Worm (Caenorhabditis elegans) whole organism, late embryonic: Measurements from ENCODE around the gene C29F9.6.

ENCODE experiments used
- ceh-19 ChIP-seq: fragments of 200-800 bp; sonication (Bioruptor generic); optimal IDR thresholded peaks from 2 replicates; lab custom pipeline; 2018; ENCODE audit warnings: mild to moderate bottlenecking, missing genetic modification characterization, missing compliant biosample characterization
- ceh-2 ChIP-seq: sonication (generic microtip); optimal IDR thresholded peaks from 2 replicates; lab custom pipeline; 2016; ENCODE audit warnings: missing genotype, missing genetic modification characterization, missing compliant biosample characterization
- ceh-22 ChIP-seq: sonication (generic microtip); optimal IDR thresholded peaks from 2 replicates; lab custom pipeline; 2017; ENCODE audit warnings: missing biosample characterization, missing genetic modification characterization
- ceh-30 ChIP-seq: fragments of 150-350 bp; optimal IDR thresholded peaks from 2 replicates; lab custom pipeline; 2014; ENCODE audit warnings: missing biosample characterization, missing genetic modification characterization
- elt-2 ChIP-seq: sonication (generic microtip); optimal IDR thresholded peaks from 2 replicates; lab custom pipeline; 2016; ENCODE audit warnings: missing genetic modification reagents, missing genetic modification characterization, missing compliant biosample characterization
- lim-6 ChIP-seq: sonication (generic microtip); optimal IDR thresholded peaks from 2 replicates; lab custom pipeline; 2016; ENCODE audit warnings: missing genetic modification characterization, missing compliant biosample characterization
- pag-3 ChIP-seq: sonication (generic microtip); optimal IDR thresholded peaks from 2 replicates; lab custom pipeline; 2016; ENCODE audit warnings: missing compliant biosample characterization, missing genetic modification characterization, borderline replicate concordance
- pat-9 ChIP-seq: fragments of 200-800 bp; sonication (Bioruptor generic); optimal IDR thresholded peaks from 2 replicates; lab custom pipeline; 2018; ENCODE audit warnings: mild to moderate bottlenecking, missing genetic modification characterization, moderate library complexity, missing compliant biosample characterization
- sdc-2 ChIP-seq: sonication (generic microtip); optimal IDR thresholded peaks from 2 replicates; lab custom pipeline; 2016; ENCODE audit warnings: missing genotype, missing genetic modification characterization, missing compliant biosample characterization
- ttx-3 ChIP-seq: sonication (generic microtip); optimal IDR thresholded peaks from 2 replicates; lab custom pipeline; 2016; ENCODE audit warnings: missing genetic modification reagents, missing genetic modification characterization, missing compliant biosample characterization
- unc-3 ChIP-seq, 2 experiments: fragments of 200-800 bp in 1 of 2; sonication (Bioruptor generic) in 1 of 2; sonication (generic microtip) in 1 of 2; conservative IDR thresholded peaks in 1 of 2; optimal IDR thresholded peaks in 1 of 2; 2 replicates each; pipeline versions ENCODE4 v1.3.6 to Lab custom; 2016 to 2022; ENCODE audit warnings: missing compliant biosample characterization in 2 of 2, missing genetic modification characterization in 2 of 2, missing genetic modification reagents in 1 of 2

Gene C29F9.6

ce11 chrIII:164775-165174, 50.1 kb downstream of the C29F9.6 start, which contains the start of gene F40G9.8:
TSS of gene F40G9.8 (minus strand) at chrIII:164875.
- TF ChIP-seq ceh-2 (tag; lab: Kevin White, UChicago) (no peak), pag-3 (tag; lab: Kevin White, UChicago) (no peak), ceh-22 (tag; lab: Kevin White, UChicago) (no peak), ttx-3 (tag; lab: Kevin White, UChicago) (no peak)

ce11 chrIII:165390-165789, 50.7 kb downstream of the C29F9.6 start, which contains the start of gene F40G9.7:
TSS of gene F40G9.7 (plus strand) at chrIII:165690.
- TF ChIP-seq sdc-2 (no peak), ceh-30 (no peak), ceh-19 (no peak), pat-9 (tag; lab: Kevin White, UChicago) (no peak), lim-6 (tag; lab: Kevin White, UChicago) (no peak), elt-2 (tag; lab: Kevin White, UChicago) (no peak), unc-3 (GFP tag; conservative IDR thresholded peaks at IDR 0.05; lab: Robert Waterston, UW) (no peak), unc-3 (tag; optimal IDR thresholded peaks at IDR 0.05; lab: Kevin White, UChicago) (no peak)
- TF ChIP-seq, all 69 proteins: peak for 0
